Fruit fly (Drosophila melanogaster) whole organism, embryonic: ENCODE measurements around the gene RpL32.

ENCODE experiments used
- Abd-B ChIP-seq: fragments of 200-800 bp; sonication (Bioruptor generic); optimal IDR thresholded peaks from 2 replicates; lab custom pipeline; 2018; ENCODE audit warnings: missing biosample characterization, mild to moderate bottlenecking, missing genetic modification characterization, moderate library complexity
- Awh ChIP-seq: fragments of 200-800 bp; sonication (Bioruptor generic); IDR thresholded peaks from 2 replicates; pipeline ENCODE4, ENCODE4 v1.3.6; 2022; ENCODE audit warnings: missing biosample characterization, missing genetic modification characterization
- CG11398 ChIP-seq: fragments of 200-800 bp; sonication (Bioruptor generic); optimal IDR thresholded peaks from 2 replicates; lab custom pipeline; 2016; ENCODE audit warnings: missing biosample characterization, missing genetic modification characterization
- CG12104 ChIP-seq: fragments of 200-800 bp; sonication (Bioruptor generic); optimal IDR thresholded peaks from 3 replicates; lab custom pipeline; 2016; ENCODE audit warnings: missing biosample characterization, missing genetic modification characterization
- CG15269 ChIP-seq: fragments of 200-800 bp; sonication (Bioruptor generic); optimal IDR thresholded peaks from 2 replicates; lab custom pipeline; 2018; ENCODE audit warnings: missing biosample characterization, mild to moderate bottlenecking, missing genetic modification characterization, moderate library complexity
- CG16779 ChIP-seq: fragments of 200-800 bp; sonication (Bioruptor generic); IDR thresholded peaks from 2 replicates; pipeline ENCODE4 v1.3.6; 2022; ENCODE audit warnings: missing biosample characterization, missing genetic modification characterization
- CG17829 ChIP-seq: fragments of 200-800 bp; optimal IDR thresholded peaks from 2 replicates; lab custom pipeline; 2019; ENCODE audit warnings: missing biosample characterization, mild to moderate bottlenecking, missing genetic modification characterization, moderate library complexity
- CG17912 ChIP-seq: fragments of 200-800 bp; sonication (Bioruptor generic); optimal IDR thresholded peaks from 2 replicates; lab custom pipeline; 2018; ENCODE audit warnings: missing biosample characterization, mild to moderate bottlenecking, missing genetic modification characterization
- CG1792 ChIP-seq: fragments of 200-800 bp; sonication (Bioruptor generic); optimal IDR thresholded peaks from 2 replicates; lab custom pipeline; 2016; ENCODE audit warnings: missing biosample characterization, missing genetic modification characterization
- CG1832 ChIP-seq: fragments of 200-800 bp; sonication (Bioruptor generic); optimal IDR thresholded peaks from 2 replicates; lab custom pipeline; 2017; ENCODE audit warnings: missing biosample characterization, mild to moderate bottlenecking, missing genetic modification characterization, inconsistent platforms
- CG33557 ChIP-seq: fragments of 200-800 bp; sonication (Bioruptor generic); optimal IDR thresholded peaks from 2 replicates; lab custom pipeline; 2019; ENCODE audit warnings: missing biosample characterization, mild to moderate bottlenecking, missing genetic modification characterization, moderate library complexity
- CG4282 ChIP-seq: fragments of 200-800 bp; sonication (Bioruptor generic); optimal IDR thresholded peaks from 2 replicates; lab custom pipeline; 2016; ENCODE audit warnings: missing biosample characterization, missing genetic modification characterization
- CG5953 ChIP-seq: fragments of 200-800 bp; sonication (Bioruptor generic); IDR thresholded peaks from 2 replicates; pipeline ENCODE4 v1.3.6; 2022; ENCODE audit warnings: missing biosample characterization, missing genetic modification characterization
- CG6791 ChIP-seq: fragments of 200-800 bp; sonication (Bioruptor generic); IDR thresholded peaks from 3 replicates; pipeline ENCODE4 v1.3.6; 2022; ENCODE audit warnings: missing biosample characterization, missing genetic modification characterization; ENCODE audit not compliant: partially characterized antibody
- CG6813 ChIP-seq: fragments of 200-800 bp; sonication (Bioruptor generic); optimal IDR thresholded peaks from 2 replicates; lab custom pipeline; 2017; ENCODE audit warnings: missing biosample characterization, missing genetic modification characterization, mild to moderate bottlenecking, moderate library complexity, missing genetic modification reagents
- CG6854 ChIP-seq: fragments of 200-800 bp; sonication (Bioruptor generic); optimal IDR thresholded peaks from 3 replicates; lab custom pipeline; 2017; ENCODE audit warnings: missing biosample characterization, mild to moderate bottlenecking, missing genetic modification characterization
- D19B ChIP-seq: fragments of 200-800 bp; sonication (Bioruptor generic); optimal IDR thresholded peaks from 2 replicates; lab custom pipeline; 2017; ENCODE audit warnings: missing biosample characterization, mild to moderate bottlenecking, missing genetic modification characterization
- Hmr ChIP-seq: fragments of 200-800 bp; sonication (Bioruptor generic); optimal IDR thresholded peaks from 3 replicates; lab custom pipeline; 2017; ENCODE audit warnings: mild to moderate bottlenecking, missing biosample characterization, missing genetic modification reagents, missing genetic modification characterization
- Hsf ChIP-seq: fragments of 200-800 bp; sonication (Bioruptor generic); optimal IDR thresholded peaks from 3 replicates; lab custom pipeline; 2016; ENCODE audit warnings: missing biosample characterization, missing genetic modification characterization
- Med ChIP-seq: fragments of 200-800 bp; sonication (Bioruptor generic); peaks from one replicate; lab custom pipeline; 2016; ENCODE audit warnings: missing biosample characterization, missing genetic modification characterization, mild to moderate bottlenecking, inconsistent platforms, moderate library complexity
- NC2α ChIP-seq: fragments of 200-800 bp; sonication (Bioruptor generic); optimal IDR thresholded peaks from 2 replicates; lab custom pipeline; 2016; ENCODE audit warnings: missing biosample characterization, missing genetic modification characterization
- Poxn ChIP-seq: fragments of 200-800 bp; sonication (Bioruptor generic); IDR thresholded peaks from 2 replicates; pipeline ENCODE4 v1.3.6; 2022; ENCODE audit warnings: missing biosample characterization, missing genetic modification characterization
- Six4 ChIP-seq: fragments of 200-800 bp; sonication (Bioruptor generic); optimal IDR thresholded peaks from 2 replicates; lab custom pipeline; 2016; ENCODE audit warnings: missing biosample characterization, missing genetic modification characterization
- Sox100B ChIP-seq: fragments of 200-800 bp; sonication (Bioruptor generic); optimal IDR thresholded peaks from 3 replicates; lab custom pipeline; 2018; ENCODE audit warnings: missing biosample characterization, mild to moderate bottlenecking, missing genetic modification characterization
- Stat92E ChIP-seq, 3 experiments: fragments of >200 bp in 2 of 3; fragments of 200-800 bp in 1 of 3; sonication (Bioruptor generic) in 1 of 3; optimal IDR thresholded peaks; 2 replicates each; lab custom pipeline; 2017 to 2019; ENCODE audit warnings: missing biosample characterization in 3 of 3, missing genetic modification characterization in 3 of 3, mild to moderate bottlenecking in 1 of 3, moderate library complexity in 1 of 3
- crp ChIP-seq, 2 experiments: fragments of 200-800 bp; sonication (Bioruptor generic); optimal IDR thresholded peaks; 2 replicates in 1 of 2; 3 replicates in 1 of 2; lab custom pipeline; 2017; ENCODE audit warnings: missing biosample characterization in 2 of 2, missing genetic modification characterization in 2 of 2, mild to moderate bottlenecking in 1 of 2, moderate library complexity in 1 of 2
- eve ChIP-seq, 2 experiments: fragments of >200 bp; optimal IDR thresholded peaks; 2 replicates each; lab custom pipeline; 2017; ENCODE audit warnings: missing biosample characterization in 2 of 2, missing genetic modification characterization in 2 of 2
- fu2 ChIP-seq: fragments of 200-800 bp; sonication (Bioruptor generic); optimal IDR thresholded peaks from 2 replicates; lab custom pipeline; 2016; ENCODE audit warnings: missing biosample characterization, missing genetic modification characterization
- grau ChIP-seq: fragments of 200-800 bp; optimal IDR thresholded peaks from 3 replicates; lab custom pipeline; 2019; ENCODE audit warnings: missing biosample characterization, mild to moderate bottlenecking, missing genetic modification characterization, moderate library complexity
- nau ChIP-seq: fragments of 200-800 bp; sonication (Bioruptor generic); optimal IDR thresholded peaks from 3 replicates; lab custom pipeline; 2017; ENCODE audit warnings: missing biosample characterization, mild to moderate bottlenecking, missing genetic modification characterization, missing genetic modification reagents
- nmo ChIP-seq: fragments of 200-800 bp; sonication (Bioruptor generic); optimal IDR thresholded peaks from 2 replicates; lab custom pipeline; 2018; ENCODE audit warnings: missing biosample characterization, mild to moderate bottlenecking, missing genetic modification characterization, moderate library complexity
- otp ChIP-seq: fragments of 200-800 bp; sonication (Bioruptor generic); IDR thresholded peaks from 3 replicates; pipeline ENCODE4, ENCODE4 v1.3.6; 2022; ENCODE audit warnings: missing biosample characterization, missing genetic modification characterization
- p53 ChIP-seq: fragments of 200-800 bp; sonication (Bioruptor generic); optimal IDR thresholded peaks from 2 replicates; lab custom pipeline; 2016; ENCODE audit warnings: missing biosample characterization, missing genetic modification characterization
- pan ChIP-seq, 4 experiments: fragments of >200 bp in 3 of 4; fragments of 200-800 bp in 1 of 4; sonication (Bioruptor generic) in 1 of 4; optimal IDR thresholded peaks in 3 of 4; IDR thresholded peaks in 1 of 4; 2 replicates each; pipeline versions ENCODE4 v1.3.6 to Lab custom; 2017 to 2022; ENCODE audit warnings: missing biosample characterization in 2 of 4, missing genetic modification characterization in 2 of 4, mixed read lengths in 1 of 4
- pita ChIP-seq: fragments of 200-800 bp; sonication (Bioruptor generic); optimal IDR thresholded peaks from 2 replicates; lab custom pipeline; 2017; ENCODE audit warnings: missing biosample characterization, mild to moderate bottlenecking, missing genetic modification characterization
- psq ChIP-seq: fragments of 200-800 bp; sonication (Bioruptor generic); optimal IDR thresholded peaks from 2 replicates; lab custom pipeline; 2017; ENCODE audit warnings: missing biosample characterization, missing genetic modification characterization
- pzg ChIP-seq: fragments of 200-800 bp; sonication (Bioruptor generic); optimal IDR thresholded peaks from 3 replicates; lab custom pipeline; 2018; ENCODE audit warnings: missing biosample characterization, mild to moderate bottlenecking, missing genetic modification characterization, moderate library complexity
- repo ChIP-seq: fragments of 200-800 bp; sonication (Bioruptor generic); optimal IDR thresholded peaks from 2 replicates; lab custom pipeline; 2016; ENCODE audit warnings: missing biosample characterization, missing genetic modification characterization
- sd ChIP-seq: fragments of 200-800 bp; sonication (Bioruptor generic); optimal IDR thresholded peaks from 3 replicates; lab custom pipeline; 2018; ENCODE audit warnings: missing biosample characterization, mild to moderate bottlenecking, missing genetic modification characterization, moderate library complexity
- sens ChIP-seq: fragments of 200-800 bp; sonication (Bioruptor generic); peaks from one replicate; lab custom pipeline; 2016; ENCODE audit warnings: missing biosample characterization, missing genetic modification characterization
- sim ChIP-seq: fragments of 200-800 bp; sonication (Bioruptor generic); IDR thresholded peaks from 2 replicates; pipeline ENCODE4 v1.3.6; 2022; ENCODE audit warnings: missing biosample characterization, missing genetic modification characterization
- sisA ChIP-seq: fragments of 200-800 bp; sonication (Bioruptor generic); IDR thresholded peaks from 2 replicates; pipeline ENCODE4 v1.3.6; 2022; ENCODE audit warnings: missing biosample characterization, missing genetic modification characterization
- sr ChIP-seq: fragments of 200-800 bp; sonication (Bioruptor generic); IDR thresholded peaks from 3 replicates; pipeline ENCODE4 v1.3.6; 2022; ENCODE audit warnings: missing biosample characterization, missing genetic modification characterization
- stc ChIP-seq: fragments of 200-800 bp; sonication (Bioruptor generic); IDR thresholded peaks from 2 replicates; pipeline ENCODE4 v1.3.6; 2022; ENCODE audit warnings: missing biosample characterization, missing genetic modification characterization
- toy ChIP-seq: fragments of 200-800 bp; sonication (Bioruptor generic); IDR thresholded peaks from 2 replicates; pipeline ENCODE4 v1.3.6; 2022; ENCODE audit warnings: missing biosample characterization, missing genetic modification characterization
- trem ChIP-seq: fragments of 200-800 bp; optimal IDR thresholded peaks from 3 replicates; lab custom pipeline; 2019; ENCODE audit warnings: missing biosample characterization, mild to moderate bottlenecking, missing genetic modification characterization, moderate library complexity
- tup ChIP-seq: fragments of 200-800 bp; sonication (Bioruptor generic); optimal IDR thresholded peaks from 2 replicates; lab custom pipeline; 2016; ENCODE audit warnings: missing biosample characterization, mild to moderate bottlenecking, missing genetic modification characterization, moderate library complexity
- twi ChIP-seq: fragments of 200-800 bp; optimal IDR thresholded peaks from 2 replicates; lab custom pipeline; 2019; ENCODE audit warnings: missing biosample characterization, mild to moderate bottlenecking, missing genetic modification characterization, moderate library complexity
- unpg ChIP-seq: fragments of 200-800 bp; sonication (Bioruptor generic); optimal IDR thresholded peaks from 3 replicates; lab custom pipeline; 2018; ENCODE audit warnings: missing biosample characterization, mild to moderate bottlenecking, missing genetic modification characterization, moderate library complexity
- vvl ChIP-seq: fragments of 200-800 bp; sonication (Bioruptor generic); IDR thresholded peaks from 2 replicates; pipeline ENCODE4 v1.3.6; 2022; ENCODE audit warnings: missing biosample characterization, missing genetic modification characterization

Gene RpL32

DNA sequence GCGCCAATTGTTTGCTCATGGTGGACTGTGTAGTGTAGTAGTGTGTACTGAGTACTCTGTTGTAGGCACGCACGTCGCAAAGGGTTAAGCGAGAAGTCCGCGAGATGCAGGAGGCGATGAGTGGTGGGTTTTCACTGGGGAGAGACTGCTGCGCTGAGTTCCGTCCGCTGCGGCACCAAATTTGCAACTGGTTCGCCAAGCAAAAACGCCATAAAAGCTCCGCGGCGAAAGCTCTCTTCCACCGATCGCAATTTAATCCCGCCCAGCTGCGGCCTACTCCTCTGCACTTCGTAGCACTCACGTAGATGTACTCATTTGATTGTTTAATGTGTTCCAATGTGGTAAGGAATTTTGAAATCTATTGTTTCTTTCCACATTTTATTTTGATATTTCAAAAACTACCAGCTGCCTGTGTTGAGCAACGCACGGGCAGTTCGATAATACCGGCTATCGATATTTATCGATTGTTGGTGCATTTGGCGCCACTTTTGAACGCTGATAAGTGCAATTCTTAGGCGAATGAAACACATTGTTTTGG lies 30.9 kb downstream of the RpL32 start, which contains the start of gene CG7920 (continued):
- no peak for TF ChIP-seq twi (tag; lab: Kevin White, UChicago)
- no peak for TF ChIP-seq sisA (GFP tag; lab: Robert Waterston, UW)
- no peak for TF ChIP-seq repo
- no peak for TF ChIP-seq CG11398 (GFP tag; lab: Kevin White, UChicago)
- TF ChIP-seq fu2 (GFP tag; lab: Kevin White, UChicago) = no peak
- no peak for TF ChIP-seq Six4 (GFP tag; lab: Kevin White, UChicago)
- no peak for TF ChIP-seq p53
- peak; percentile 10 for TF ChIP-seq CG15269 (tag; lab: Kevin White, UChicago)
- no peak for TF ChIP-seq CG1792 (GFP tag; lab: Kevin White, UChicago)
- no peak for TF ChIP-seq Awh
- no peak for TF ChIP-seq toy
- peak; percentile 41 for TF ChIP-seq CG17829 (tag; lab: Kevin White, UChicago)
- TF ChIP-seq Hsf (GFP tag; lab: Kevin White, UChicago) = no peak
- no peak for TF ChIP-seq D19B (GFP tag; lab: Kevin White, UChicago)
- no peak for TF ChIP-seq Poxn (GFP tag; lab: Robert Waterston, UW)
- TF ChIP-seq CG1832 (GFP tag; lab: Kevin White, UChicago) = no peak
- peak; percentile 8 for TF ChIP-seq unpg
- peak; percentile 60 for TF ChIP-seq trem (tag; lab: Kevin White, UChicago)
- no peak for TF ChIP-seq tup
- TF ChIP-seq sr = no peak
- peak; percentile 73 for TF ChIP-seq CG6791 (GFP tag; lab: Robert Waterston, UW)
- no peak for TF ChIP-seq CG16779 (GFP tag; lab: Robert Waterston, UW)
- no peak for TF ChIP-seq eve (GFP tag; optimal IDR thresholded peaks at IDR 0.05; lab: Kevin White, UChicago)
- peak in 1 of 3 experiments; percentile 9 for TF ChIP-seq Stat92E (GFP tag; optimal IDR thresholded peaks at IDR 0.05; lab: Kevin White, UChicago)
- TF ChIP-seq NC2α = no peak
- TF ChIP-seq CG12104 = peak; percentile 16
- TF ChIP-seq pzg (GFP tag; lab: Kevin White, UChicago) = peak; percentile 86
- TF ChIP-seq Hmr (GFP tag; lab: Kevin White, UChicago) = peak; percentile 69
- TF ChIP-seq sd (tag; lab: Kevin White, UChicago) = peak; percentile 22
- TF ChIP-seq pita = no peak
- TF ChIP-seq Abd-B (GFP tag; lab: Kevin White, UChicago) = no peak
- TF ChIP-seq Med = peak; percentile 83
- no peak; the same call in 1 of the 2 replicates for TF ChIP-seq vvl (GFP tag; lab: Robert Waterston, UW)
- no peak for TF ChIP-seq otp (GFP tag; lab: Robert Waterston, UW)
- TF ChIP-seq sens = no peak
- peak; percentile 43 for TF ChIP-seq CG6854 (GFP tag; lab: Kevin White, UChicago)
- no peak for TF ChIP-seq psq (GFP tag; lab: Kevin White, UChicago)
- no peak for TF ChIP-seq Sox100B (GFP tag; lab: Kevin White, UChicago)
- TF ChIP-seq nau = peak; percentile 12
- TF ChIP-seq stc (GFP tag; lab: Robert Waterston, UW) = no peak
- no peak for TF ChIP-seq CG5953 (GFP tag; lab: Robert Waterston, UW)
- no peak for TF ChIP-seq CG4282 (GFP tag; lab: Kevin White, UChicago)
- peak; percentile 34 for TF ChIP-seq grau (tag; lab: Kevin White, UChicago)
- no peak for TF ChIP-seq CG33557 (GFP tag; lab: Kevin White, UChicago)
- no peak for TF ChIP-seq pan (optimal IDR thresholded peaks at IDR 0.05; lab: Kevin White, UChicago)
- TF ChIP-seq pan (GFP tag; optimal IDR thresholded peaks at IDR 0.05 in 1 of 2, IDR thresholded peaks at IDR 0.05 in 1 of 2) = no peak
- TF ChIP-seq crp (GFP tag; optimal IDR thresholded peaks at IDR 0.05; lab: Kevin White, UChicago) = peak in 1 of 2 experiments; percentile 55
- no peak for TF ChIP-seq CG17912 (GFP tag; lab: Kevin White, UChicago)
- no peak for TF ChIP-seq sim (GFP tag; lab: Robert Waterston, UW)
- TF ChIP-seq CG6813 (GFP tag; lab: Kevin White, UChicago) = no peak
- TF ChIP-seq nmo (GFP tag; lab: Kevin White, UChicago) = peak; percentile 1
